Fruit fly (Drosophila melanogaster): Measurements from ENCODE around the gene CG2701.
A peak's percentile ranks its signal among the peaks of the same experiment; 100 is the strongest.

The CG2701 gene

DNA sequence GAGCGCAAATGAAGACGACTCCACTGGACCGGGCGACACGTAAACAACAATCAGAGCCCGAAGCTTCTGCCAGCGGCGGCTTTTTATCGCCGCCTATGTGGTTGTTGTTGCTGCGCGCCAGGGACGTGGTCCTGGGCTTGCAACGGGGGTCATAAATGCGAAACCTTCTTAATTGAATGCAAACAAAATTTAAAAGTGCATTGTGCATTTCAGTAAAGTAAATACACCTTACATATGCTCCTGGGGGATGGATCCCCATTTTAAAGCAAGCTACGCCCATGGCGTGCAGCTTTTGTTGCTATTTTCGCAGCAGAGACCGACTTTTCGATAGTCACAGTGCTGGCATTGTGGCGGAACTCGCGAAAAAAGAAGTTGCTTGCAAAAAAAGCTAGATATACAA is 16.4 kb downstream of the CG2701 start, which contains the start of gene Ugalt (continued):
- TF ChIP-seq esn (GFP tag; optimal IDR thresholded peaks at IDR 0.05) = peak; percentile 100
- peak; percentile 100 for TF ChIP-seq CG1621 (tag; optimal IDR thresholded peaks at IDR 0.05)
- TF ChIP-seq CG8319 (GFP tag; optimal IDR thresholded peaks at IDR 0.05) = peak; percentile 100
- peak; percentile 100 for TF ChIP-seq CG11902 (GFP tag; optimal IDR thresholded peaks at IDR 0.05)
- TF ChIP-seq Smox (GFP tag; optimal IDR thresholded peaks at IDR 0.05) = peak; percentile 100
- peak; percentile 100 for TF ChIP-seq svp (GFP tag)
- peak; percentile 100 for TF ChIP-seq ss (GFP tag; optimal IDR thresholded peaks at IDR 0.05)
- TF ChIP-seq Sox14 (GFP tag; optimal IDR thresholded peaks at IDR 0.05) = peak; percentile 100
- peak; percentile 100 for TF ChIP-seq Eip75B (GFP tag; optimal IDR thresholded peaks at IDR 0.05)
- TF ChIP-seq Blimp-1 (GFP tag; optimal IDR thresholded peaks at IDR 0.05) = peak; percentile 100
- TF ChIP-seq CG8119 (GFP tag; IDR thresholded peaks at IDR 0.05) = peak; percentile 100
- peak; percentile 100 for TF ChIP-seq CG10631 (GFP tag; optimal IDR thresholded peaks at IDR 0.05)
- peak; percentile 100 for TF ChIP-seq lz (GFP tag; optimal IDR thresholded peaks at IDR 0.05)
- TF ChIP-seq salr (GFP tag; optimal IDR thresholded peaks at IDR 0.05) = peak; percentile 100
- TF ChIP-seq CG11762 (GFP tag; optimal IDR thresholded peaks at IDR 0.05; ENCODE audit: insufficient read depth) = peak; percentile 100
- TF ChIP-seq Gug (GFP tag; IDR thresholded peaks at IDR 0.05) = peak; percentile 100
- peak; percentile 100 for TF ChIP-seq CG15336 (GFP tag; IDR thresholded peaks at IDR 0.05)
- TF ChIP-seq fkh (GFP tag; optimal IDR thresholded peaks at IDR 0.05) = peak; percentile 100
- peak; percentile 100 for TF ChIP-seq Lpt (GFP tag; optimal IDR thresholded peaks at IDR 0.05)
- peak; percentile 100 for TF ChIP-seq CG6276 (GFP tag; optimal IDR thresholded peaks at IDR 0.05)
- TF ChIP-seq Ets21C (GFP tag; optimal IDR thresholded peaks at IDR 0.05) = peak; percentile 100
- peak; percentile 100 for TF ChIP-seq achi (GFP tag; optimal IDR thresholded peaks at IDR 0.05)
- peak; percentile 100 for TF ChIP-seq CG9139 (GFP tag; optimal IDR thresholded peaks at IDR 0.05)
- TF ChIP-seq Sox102F (GFP tag; optimal IDR thresholded peaks at IDR 0.05) = peak; percentile 100
- peak; percentile 100 for TF ChIP-seq Ets96B (tag; optimal IDR thresholded peaks at IDR 0.05)
- TF ChIP-seq Eip93F (GFP tag; optimal IDR thresholded peaks at IDR 0.05) = peak; percentile 100
- TF ChIP-seq topi (GFP tag; optimal IDR thresholded peaks at IDR 0.05) = peak; percentile 100
- TF ChIP-seq CG6792 (GFP tag; optimal IDR thresholded peaks at IDR 0.05) = peak; percentile 100
- TF ChIP-seq CG16779 (tag; optimal IDR thresholded peaks at IDR 0.05) = peak; percentile 100
- peak; percentile 100 for TF ChIP-seq dac (GFP tag; optimal IDR thresholded peaks at IDR 0.05)
- TF ChIP-seq Hr38 (GFP tag; optimal IDR thresholded peaks at IDR 0.05) = peak; percentile 100
- TF ChIP-seq acj6 (GFP tag; optimal IDR thresholded peaks at IDR 0.05) = peak; percentile 100
- TF ChIP-seq pdm3 (GFP tag; optimal IDR thresholded peaks at IDR 0.05) = peak; percentile 100
- peak; percentile 100 for TF ChIP-seq Sox15 (GFP tag; optimal IDR thresholded peaks at IDR 0.05)
- TF ChIP-seq cyc (GFP tag; optimal IDR thresholded peaks at IDR 0.05) = peak; percentile 100
- peak; percentile 100 for TF ChIP-seq fd59A (GFP tag; optimal IDR thresholded peaks at IDR 0.05)
- TF ChIP-seq fd85E (GFP tag; optimal IDR thresholded peaks at IDR 0.05) = peak; percentile 99

DNA sequence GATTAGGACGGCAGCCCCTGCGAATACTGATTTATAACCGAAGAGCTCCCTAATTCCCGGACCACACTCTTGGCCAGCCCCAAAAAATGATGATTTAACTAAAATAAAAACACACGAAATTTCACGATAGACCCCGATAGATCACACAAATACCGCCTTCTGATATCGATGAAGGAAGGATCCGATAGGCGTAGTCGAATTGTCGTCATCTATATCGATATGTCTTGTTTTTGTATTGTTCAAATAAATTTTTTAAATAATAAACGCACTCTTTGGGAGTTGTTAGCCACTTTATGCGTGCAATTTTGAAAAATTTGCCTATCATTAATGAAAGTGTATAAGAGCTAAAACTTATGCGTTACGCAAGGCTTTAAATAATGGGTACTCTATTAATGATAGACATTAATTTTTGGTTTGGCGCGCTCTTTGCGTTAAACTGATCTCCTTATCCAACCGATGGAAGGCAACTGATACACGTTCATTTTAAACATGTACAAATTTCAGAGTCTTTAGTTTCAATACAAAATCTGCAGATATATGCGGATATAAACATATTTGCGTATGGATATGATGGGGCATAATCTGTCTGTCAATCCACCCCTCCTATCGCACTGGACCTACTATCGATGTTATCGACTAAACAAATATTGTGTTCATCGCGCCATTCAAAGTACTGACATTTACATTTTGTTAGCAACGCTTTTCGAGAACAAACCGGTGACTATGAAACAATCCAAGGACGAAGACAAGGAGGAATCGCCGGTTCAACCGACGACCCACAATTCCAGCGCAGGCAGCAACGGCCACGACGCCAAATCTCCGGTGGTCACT is 21.8 kb downstream of the CG2701 start, which contains the start of the genes Spg7 and Lint-O:
Spg7 (minus strand) TSS at position 148 of the 831 bp plus-strand sequence.
Lint-O (plus strand) TSS at position 638 of the 831 bp plus-strand sequence.
- TF ChIP-seq fkh (GFP tag; optimal IDR thresholded peaks at IDR 0.05) (peak; percentile 70), Ets21C (GFP tag; optimal IDR thresholded peaks at IDR 0.05) (no peak)

DNA sequence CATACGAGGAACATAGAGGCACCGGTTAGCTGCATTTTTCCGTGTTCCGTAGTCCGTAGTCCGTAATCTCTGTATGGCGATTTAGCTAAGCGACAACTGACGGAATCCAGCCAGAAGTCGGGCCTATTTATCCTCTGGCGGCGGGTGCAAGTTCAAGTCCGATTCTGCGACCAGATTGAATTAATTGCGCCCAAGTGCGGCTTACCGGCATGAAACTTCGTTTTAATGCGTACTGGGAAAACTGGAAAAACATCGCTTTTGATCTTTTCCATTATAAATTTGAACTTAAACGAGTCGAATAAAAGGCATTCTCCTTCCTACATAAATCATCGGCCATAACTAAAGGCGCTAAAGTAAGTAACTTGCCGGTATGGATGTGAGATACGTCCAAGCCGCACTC is 26.3 kb downstream of the CG2701 start, which contains the start of gene dyw:
dyw (minus strand) TSS at position 101 of the 400 bp plus-strand sequence.
- TF ChIP-seq acj6 (GFP tag; optimal IDR thresholded peaks at IDR 0.05) = no peak
- TF ChIP-seq CG4318 (GFP tag; optimal IDR thresholded peaks at IDR 0.05) = no peak
- no peak for TF ChIP-seq Gug (GFP tag; IDR thresholded peaks at IDR 0.05)
- no peak for TF ChIP-seq eg (GFP tag; IDR thresholded peaks at IDR 0.05)
- TF ChIP-seq CG6854 (GFP tag; optimal IDR thresholded peaks at IDR 0.05) = no peak
- no peak for TF ChIP-seq Hr4 (GFP tag; optimal IDR thresholded peaks at IDR 0.05)
